Fruit fly (Drosophila melanogaster) whole organism, pupa: ENCODE results near the gene term.

Experiments used
- CG10348 ChIP-seq: fragments of 200-800 bp; sonication (Bioruptor generic); IDR thresholded peaks from 2 replicates; pipeline ENCODE4 v1.3.6; 2022; ENCODE audit warnings: missing biosample characterization, missing genetic modification characterization
- CG12605 ChIP-seq: fragments of 200-800 bp; sonication (Bioruptor generic); IDR thresholded peaks from 2 replicates; pipeline ENCODE4 v1.3.6; 2022; ENCODE audit warnings: missing biosample characterization, missing genetic modification characterization
- CG13204 ChIP-seq: fragments of 200-800 bp; sonication (Bioruptor generic); optimal IDR thresholded peaks from 2 replicates; lab custom pipeline; 2018; ENCODE audit warnings: missing biosample characterization, mild to moderate bottlenecking, missing genetic modification characterization, moderate library complexity
- CG14655 ChIP-seq: fragments of 200-800 bp; sonication (Bioruptor generic); optimal IDR thresholded peaks from 3 replicates; lab custom pipeline; 2017; ENCODE audit warnings: mild to moderate bottlenecking, missing biosample characterization, missing genetic modification reagents, missing genetic modification characterization
- CG15710 ChIP-seq: fragments of 200-800 bp; sonication (Bioruptor generic); optimal IDR thresholded peaks from 2 replicates; lab custom pipeline; 2018; ENCODE audit warnings: missing biosample characterization, mild to moderate bottlenecking, missing genetic modification characterization, moderate library complexity
- CG17806 ChIP-seq: fragments of 200-800 bp; sonication (Bioruptor generic); optimal IDR thresholded peaks from 2 replicates; lab custom pipeline; 2018; ENCODE audit warnings: missing biosample characterization, mild to moderate bottlenecking, missing genetic modification characterization, moderate library complexity
- CG32121 ChIP-seq: fragments of 200-800 bp; sonication (Bioruptor generic); IDR thresholded peaks from 2 replicates; pipeline ENCODE4 v1.3.6; 2022; ENCODE audit warnings: missing biosample characterization, missing genetic modification characterization
- CG34367 ChIP-seq: fragments of 200-800 bp; sonication (Bioruptor generic); optimal IDR thresholded peaks from 2 replicates; lab custom pipeline; 2018; ENCODE audit warnings: missing biosample characterization, mild to moderate bottlenecking, missing genetic modification characterization
- CG4496 ChIP-seq: fragments of 200-800 bp; sonication (Bioruptor generic); IDR thresholded peaks from 3 replicates; pipeline ENCODE4 v1.3.6; 2022; ENCODE audit warnings: missing biosample characterization, missing genetic modification characterization
- CG8159 ChIP-seq: fragments of 200-800 bp; sonication (Bioruptor generic); optimal IDR thresholded peaks from 3 replicates; lab custom pipeline; 2018; ENCODE audit warnings: missing biosample characterization, mild to moderate bottlenecking, missing genetic modification characterization, moderate library complexity
- CG8301 ChIP-seq: fragments of 200-800 bp; sonication (Bioruptor generic); optimal IDR thresholded peaks from 2 replicates; lab custom pipeline; 2018; ENCODE audit warnings: missing biosample characterization, mild to moderate bottlenecking, missing genetic modification characterization
- CG9948 ChIP-seq: fragments of 200-800 bp; sonication (Bioruptor generic); optimal IDR thresholded peaks from 2 replicates; lab custom pipeline; 2018; ENCODE audit warnings: missing biosample characterization, mild to moderate bottlenecking, missing genetic modification characterization, moderate library complexity
- D1 ChIP-seq: fragments of 200-800 bp; sonication (Bioruptor generic); optimal IDR thresholded peaks from 2 replicates; lab custom pipeline; 2018; ENCODE audit warnings: missing biosample characterization, mild to moderate bottlenecking, missing genetic modification characterization, moderate library complexity
- EcR ChIP-seq: fragments of 200-800 bp; sonication (Bioruptor generic); optimal IDR thresholded peaks from 3 replicates; lab custom pipeline; 2019; ENCODE audit warnings: missing biosample characterization, missing genetic modification characterization, mild to moderate bottlenecking, moderate library complexity, missing genetic modification reagents
- Ets98B ChIP-seq: fragments of 200-800 bp; sonication (Bioruptor generic); IDR thresholded peaks from 2 replicates; pipeline ENCODE4 v1.3.6; 2022; ENCODE audit warnings: missing biosample characterization, missing genetic modification characterization
- Pif1A ChIP-seq: fragments of 200-800 bp; sonication (Bioruptor generic); optimal IDR thresholded peaks from 3 replicates; lab custom pipeline; 2016; ENCODE audit warnings: missing biosample characterization, missing genetic modification characterization
- Pif1B ChIP-seq: fragments of 200-800 bp; sonication (Bioruptor generic); optimal IDR thresholded peaks from 3 replicates; lab custom pipeline; 2016; ENCODE audit warnings: missing biosample characterization, missing genetic modification characterization
- Snoo ChIP-seq: fragments of 200-800 bp; sonication (Bioruptor generic); optimal IDR thresholded peaks from 3 replicates; lab custom pipeline; 2017; ENCODE audit warnings: missing biosample characterization, mild to moderate bottlenecking, missing genetic modification characterization, inconsistent platforms
- fd96Ca ChIP-seq: fragments of 200-800 bp; sonication (Bioruptor generic); IDR thresholded peaks from 3 replicates; pipeline ENCODE4 v1.3.6; 2022; ENCODE audit warnings: missing biosample characterization, missing genetic modification characterization
- gl ChIP-seq: fragments of 200-800 bp; sonication (Bioruptor generic); optimal IDR thresholded peaks from 2 replicates; lab custom pipeline; 2018; ENCODE audit warnings: missing biosample characterization, mild to moderate bottlenecking, missing genetic modification characterization
- rn ChIP-seq: fragments of 200-800 bp; sonication (Bioruptor generic); IDR thresholded peaks from 2 replicates; pipeline ENCODE4 v1.3.6; 2022; ENCODE audit warnings: missing biosample characterization, missing genetic modification characterization

term gene

DNA sequence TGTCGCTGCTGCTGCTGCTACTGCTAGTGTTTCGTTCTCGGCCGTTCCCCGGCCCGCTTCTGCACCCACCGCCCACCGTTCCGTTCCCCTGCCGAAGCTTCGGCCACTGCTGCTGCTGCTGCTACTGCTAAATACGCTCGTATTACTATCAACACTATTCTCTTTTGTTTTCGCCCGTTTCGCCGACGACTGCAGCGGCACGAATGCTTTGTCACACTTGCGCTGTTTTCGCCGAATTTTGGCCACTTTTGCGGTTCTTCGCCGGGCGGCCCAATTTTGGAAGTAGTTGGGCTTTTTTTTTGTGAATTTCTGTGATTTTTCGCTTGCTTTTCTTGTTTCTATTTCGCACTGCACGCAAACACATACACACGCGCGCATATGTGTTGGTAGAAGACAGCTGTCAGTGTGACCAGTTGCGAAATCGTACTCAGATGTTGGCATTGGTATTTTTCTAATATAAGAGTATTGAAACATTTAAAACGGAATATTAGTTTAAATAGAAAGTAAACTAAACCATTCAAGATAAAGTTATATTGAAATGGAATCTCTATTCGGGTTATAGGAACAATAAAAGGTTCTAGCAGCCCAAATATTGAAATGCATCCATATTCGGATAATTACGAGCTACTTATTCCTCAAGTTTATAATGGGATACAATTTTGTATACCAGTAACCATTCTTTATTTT, 28.3 kb upstream of the term start, which contains the start of gene not:
Gene not (minus strand): TSS at position 395 of the 687 bp plus-strand sequence.
- TF ChIP-seq CG14655 (GFP tag; lab: Kevin White, UChicago) = peak; percentile 20
- no peak for TF ChIP-seq EcR (GFP tag; lab: Kevin White, UChicago)
- TF ChIP-seq fd96Ca (GFP tag; lab: Robert Waterston, UW) = no peak
- no peak for TF ChIP-seq rn
- TF ChIP-seq D1 = no peak
- TF ChIP-seq gl (tag; lab: Kevin White, UChicago) = no peak
- no peak for TF ChIP-seq CG8159 (tag; lab: Kevin White, UChicago)
- no peak for TF ChIP-seq Pif1A (GFP tag; lab: Kevin White, UChicago)
- TF ChIP-seq CG17806 (tag; lab: Kevin White, UChicago) = no peak
- TF ChIP-seq CG13204 = peak; percentile 41
- TF ChIP-seq CG8301 (tag; lab: Kevin White, UChicago) = no peak
- TF ChIP-seq CG12605 (GFP tag; lab: Robert Waterston, UW) = 0 out of 2 replicates have a peak, but pooled peaks have one; percentile 5
- no peak for TF ChIP-seq CG10348
- no peak for TF ChIP-seq CG32121 (GFP tag; lab: Robert Waterston, UW)
- TF ChIP-seq Pif1B (GFP tag; lab: Kevin White, UChicago) = no peak
- peak; percentile 9; the same call in 1 of the 3 replicates for TF ChIP-seq CG4496
- TF ChIP-seq, all 21 proteins: peak for 4

DNA sequence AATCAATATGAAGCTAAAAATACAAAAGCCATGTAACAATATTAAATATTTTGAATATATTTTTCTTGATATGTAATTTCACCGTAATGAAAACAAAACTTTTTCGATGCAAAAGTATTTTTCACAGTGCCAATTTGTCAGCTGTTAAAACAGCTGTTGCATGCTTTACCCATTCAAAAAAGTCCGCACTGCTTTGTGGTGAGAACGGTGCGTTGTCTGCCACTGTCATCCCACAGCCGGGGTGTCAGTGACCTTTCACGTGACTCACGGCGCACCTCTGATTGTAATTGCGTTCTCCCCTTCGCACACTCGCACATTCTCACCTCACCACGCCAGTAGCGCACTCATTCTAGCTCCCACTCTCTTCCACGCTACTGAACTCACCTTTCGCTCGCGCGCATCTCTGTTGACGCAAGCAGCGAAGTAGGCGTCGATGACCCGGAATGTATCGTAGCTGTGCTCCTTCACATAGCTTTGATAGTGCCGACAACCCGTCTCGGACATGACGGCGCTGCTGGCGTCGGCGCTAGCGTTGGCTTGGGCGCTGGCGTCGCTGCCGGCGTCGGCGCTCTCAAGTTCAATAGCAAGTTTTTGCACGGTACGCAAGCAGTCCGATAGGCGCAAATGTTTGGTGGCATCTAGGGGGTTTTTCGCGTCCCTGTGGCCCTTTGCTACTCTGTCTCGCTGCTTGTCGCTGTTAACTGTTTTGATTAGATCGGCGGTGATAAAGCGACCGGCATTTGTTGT, 27.6 kb upstream of the term start:
- TF ChIP-seq CG14655 (GFP tag; lab: Kevin White, UChicago) (peak; percentile 52), CG4496 (peak; percentile 35; the same call in 1 of the 3 replicates), CG17806 (tag; lab: Kevin White, UChicago) (peak; percentile 28), CG9948 (peak; percentile 11), CG32121 (GFP tag; lab: Robert Waterston, UW) (no peak), CG10348 (0 out of 2 replicates have a peak, but pooled peaks have one; percentile 27), CG8159 (tag; lab: Kevin White, UChicago) (peak; percentile 26), Ets98B (GFP tag; lab: Robert Waterston, UW) (peak; percentile 48; the same call in 1 of the 2 replicates), Pif1A (GFP tag; lab: Kevin White, UChicago) (no peak), CG12605 (GFP tag; lab: Robert Waterston, UW) (no peak), Snoo (tag; lab: Kevin White, UChicago) (peak; percentile 50), CG8301 (tag; lab: Kevin White, UChicago) (peak; percentile 58), CG13204 (peak; percentile 14), EcR (GFP tag; lab: Kevin White, UChicago) (peak; percentile 100)

DNA sequence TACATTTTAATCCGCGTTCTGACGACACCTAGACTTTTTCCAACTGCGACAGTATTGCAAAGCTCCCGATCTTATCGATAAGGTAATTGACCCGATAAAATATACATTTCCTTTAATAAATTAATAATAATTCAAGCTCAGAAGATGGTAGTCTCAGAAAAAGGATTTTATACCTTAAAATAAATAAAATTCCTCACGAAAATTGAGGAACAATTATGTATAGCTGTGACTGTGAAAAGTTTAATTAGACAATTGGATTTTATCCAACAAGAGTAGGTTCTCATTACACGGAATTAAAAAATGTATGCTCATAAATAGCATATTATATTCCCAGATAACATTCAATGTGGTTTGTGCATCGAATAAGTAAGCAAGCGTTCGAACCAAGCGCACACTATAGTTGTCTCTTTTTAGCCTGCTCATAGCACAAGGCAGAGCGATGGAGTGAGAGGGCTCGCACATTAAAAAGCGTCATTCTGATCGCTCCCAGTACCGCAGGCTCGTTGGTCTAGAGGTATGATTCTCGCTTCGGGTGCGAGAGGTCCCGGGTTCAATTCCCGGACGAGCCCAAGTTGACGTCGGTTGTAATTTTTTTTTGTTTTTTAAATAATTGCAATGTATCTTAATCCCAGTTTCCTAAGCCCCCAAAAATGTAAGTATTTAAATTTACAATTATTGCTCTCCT, 24.5 kb upstream of the term start, which contains the start of the genes CG13380 and CG4174:
Gene CG13380 (minus strand): TSS at position 51 of the 685 bp plus-strand sequence.
Gene CG4174 (minus strand): TSS at position 51 of the 685 bp plus-strand sequence.
- TF ChIP-seq Ets98B (GFP tag; lab: Robert Waterston, UW) = no peak
- TF ChIP-seq CG12605 (GFP tag; lab: Robert Waterston, UW) = peak; percentile 31; the same call in 1 of the 2 replicates
- peak; percentile 85 for TF ChIP-seq D1
- TF ChIP-seq, all 21 proteins: peak for 2

DNA sequence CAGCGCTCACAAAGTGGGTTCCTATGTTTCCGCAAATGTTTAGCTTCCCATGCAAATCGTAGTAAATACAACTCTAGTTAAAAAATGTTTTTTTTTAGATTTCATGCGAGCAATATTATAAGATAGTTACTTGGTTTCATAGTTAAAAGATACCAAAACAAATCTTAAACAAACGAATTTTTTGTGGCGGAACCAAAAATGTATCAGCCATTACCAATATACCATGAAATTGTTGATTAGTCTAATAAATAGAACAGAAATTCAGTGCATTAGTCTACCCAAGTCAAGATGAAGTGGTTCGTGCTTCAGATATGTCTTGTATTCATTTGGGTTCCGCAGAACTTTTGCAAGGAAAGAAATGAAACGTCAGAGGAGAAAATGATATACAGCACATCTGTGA, 18.0 kb upstream of the term start, which contains the start of gene CG32199:
Gene CG32199 (plus strand): TSS at position 301 of the 400 bp plus-strand sequence.
- TF ChIP-seq CG34367 (tag; lab: Kevin White, UChicago) (no peak), gl (tag; lab: Kevin White, UChicago) (no peak), EcR (GFP tag; lab: Kevin White, UChicago) (no peak), rn (no peak), CG14655 (GFP tag; lab: Kevin White, UChicago) (no peak), CG10348 (no peak), CG13204 (no peak), CG9948 (no peak), CG32121 (GFP tag; lab: Robert Waterston, UW) (no peak), Pif1B (GFP tag; lab: Kevin White, UChicago) (no peak), CG8301 (tag; lab: Kevin White, UChicago) (no peak)

DNA sequence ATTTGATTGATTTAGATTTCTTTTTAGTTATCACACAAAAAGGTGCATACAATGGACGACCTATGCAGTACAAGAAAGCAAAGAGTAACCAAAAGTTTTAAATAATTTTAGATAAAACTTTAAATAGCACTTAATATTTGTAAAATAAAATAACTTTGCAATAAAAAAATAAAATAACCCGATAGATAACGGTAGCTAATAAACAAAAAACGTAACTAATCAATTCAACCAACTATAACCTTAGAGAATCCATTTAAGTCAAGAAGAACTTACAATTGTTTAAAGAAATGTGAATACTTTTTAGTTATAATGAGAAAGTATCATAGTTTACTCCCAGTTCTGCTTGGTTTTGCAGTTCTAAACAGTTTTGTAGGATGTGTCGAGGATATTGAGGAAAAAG, 15.7 kb upstream of the term start, which contains the start of gene CG32201:
Gene CG32201 (plus strand): TSS at position 301 of the 400 bp plus-strand sequence.
- TF ChIP-seq CG8301 (tag; lab: Kevin White, UChicago) (no peak), fd96Ca (GFP tag; lab: Robert Waterston, UW) (no peak), rn (no peak)
- TF ChIP-seq, all 21 proteins: peak for 0

DNA sequence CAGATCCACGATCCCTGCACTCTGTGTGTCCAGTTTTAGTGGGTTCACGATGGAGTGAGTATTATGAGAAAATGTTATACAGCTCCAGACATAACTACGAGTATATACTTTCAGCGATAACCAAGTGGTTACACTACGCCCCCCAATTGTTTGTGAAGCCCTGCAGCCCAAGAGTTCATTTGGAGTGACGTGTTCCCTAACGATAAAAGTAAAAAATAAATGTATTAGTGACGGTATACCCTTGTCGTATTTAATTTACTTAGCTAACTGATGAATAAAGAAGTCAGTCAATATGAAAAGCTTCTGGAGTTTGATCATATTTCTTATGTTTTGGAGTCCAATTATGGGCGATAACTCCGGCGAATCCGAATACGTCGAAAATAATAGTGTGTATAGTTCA, 13.6 kb upstream of the term start, which contains the start of gene CG18231:
Gene CG18231 (plus strand): TSS at position 301 of the 400 bp plus-strand sequence.
- no peak for TF ChIP-seq CG4496
- no peak for TF ChIP-seq CG12605 (GFP tag; lab: Robert Waterston, UW)
- TF ChIP-seq CG32121 (GFP tag; lab: Robert Waterston, UW) = no peak
- TF ChIP-seq CG8159 (tag; lab: Kevin White, UChicago) = no peak
- no peak for TF ChIP-seq CG15710 (tag; lab: Kevin White, UChicago)
- no peak for TF ChIP-seq CG9948
- no peak for TF ChIP-seq CG10348
- no peak for TF ChIP-seq CG34367 (tag; lab: Kevin White, UChicago)
- no peak for TF ChIP-seq Ets98B (GFP tag; lab: Robert Waterston, UW)
- TF ChIP-seq Pif1B (GFP tag; lab: Kevin White, UChicago) = no peak
